Worm (Caenorhabditis elegans): Measurements from ENCODE around the gene flp-17.

- TF ChIP-seq nhr-23 (tag; optimal IDR thresholded peaks at IDR 0.05) (no peak), nhr-25 (tag; optimal IDR thresholded peaks at IDR 0.05) (no peak), lin-15B (tag; optimal IDR thresholded peaks at IDR 0.05) (no peak), ceh-82 (tag; optimal IDR thresholded peaks at IDR 0.05) (no peak), ceh-9 (tag; optimal IDR thresholded peaks at IDR 0.05) (no peak), skn-1 (tag; optimal IDR thresholded peaks at IDR 0.05) (no peak), pqm-1 (tag; optimal IDR thresholded peaks at IDR 0.05) (peak; percentile 98), ZK546.5 (tag; optimal IDR thresholded peaks at IDR 0.05) (no peak), elt-1 (tag; optimal IDR thresholded peaks at IDR 0.05) (no peak), nhr-11 (tag; optimal IDR thresholded peaks at IDR 0.05) (no peak)
Observed at ce11 chrIV:17171732-17172131, 20.0 kb downstream of the flp-17 start.
